Worm (Caenorhabditis elegans) whole organism, midembryonic: Measurements from ENCODE around the gene srh-67.
"Not testable (repeated sequence)": the region's sequence is repeated elsewhere in the genome, so short reads cannot be mapped to it uniquely, and the experiment has no call there.

Experiments used
- T22C8.4 ChIP-seq: fragments of 200-800 bp; sonication (Bioruptor generic); IDR thresholded peaks from 2 replicates; pipeline ENCODE4 v1.3.6; 2022; ENCODE audit warnings: missing genetic modification characterization, missing compliant biosample characterization
- cog-1 ChIP-seq: sonication (generic microtip); optimal IDR thresholded peaks from 2 replicates; lab custom pipeline; 2016; ENCODE audit warnings: missing genetic modification characterization, missing compliant biosample characterization
- flt-1 ChIP-seq: fragments of 200-800 bp; sonication (Bioruptor generic); IDR thresholded peaks from 2 replicates; pipeline ENCODE4 v1.3.6; 2022; ENCODE audit warnings: missing genetic modification characterization, missing compliant biosample characterization
- klf-2 ChIP-seq: fragments of 200-800 bp; sonication (Bioruptor generic); conservative IDR thresholded peaks from 2 replicates; pipeline ENCODE4 v1.3.6; 2022; ENCODE audit warnings: missing genetic modification reagents, missing genetic modification characterization, missing compliant biosample characterization
- med-1 ChIP-seq: sonication (generic microtip); optimal IDR thresholded peaks from 2 replicates; lab custom pipeline; 2017; ENCODE audit warnings: missing genetic modification characterization, mild to moderate bottlenecking, missing compliant biosample characterization, antibody characterized with exemption, missing genetic modification reagents; ENCODE audit not compliant: insufficient read depth
- ref-1 ChIP-seq: fragments of 200-800 bp; sonication (Bioruptor generic); conservative IDR thresholded peaks from 2 replicates; pipeline ENCODE4 v1.3.6; 2022; ENCODE audit warnings: missing genetic modification reagents, missing genetic modification characterization, missing compliant biosample characterization
- tab-1 ChIP-seq: fragments of 200-800 bp; sonication (Bioruptor generic); IDR thresholded peaks from 2 replicates; pipeline ENCODE4 v1.3.6; 2022; ENCODE audit warnings: missing genetic modification characterization, missing compliant biosample characterization

DNA sequence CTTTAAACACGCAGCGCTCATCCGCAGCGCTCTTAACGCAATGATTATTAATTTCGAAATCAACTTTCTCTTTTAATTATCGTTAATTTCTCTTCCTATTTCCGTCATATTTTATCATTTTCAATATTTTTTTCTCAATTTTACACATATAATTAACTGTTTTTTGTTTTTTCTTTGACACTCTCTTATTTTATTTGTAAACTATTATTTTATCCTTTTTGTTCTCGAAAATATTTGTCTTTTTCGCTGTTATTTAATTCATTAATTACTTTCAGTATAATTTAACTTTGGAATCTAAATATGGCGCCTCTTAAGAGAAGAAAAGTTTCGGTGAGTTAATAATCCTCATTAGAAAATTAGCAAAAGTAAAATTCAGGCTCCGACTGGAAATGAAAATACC, 27.5 kb downstream of the srh-67 start, which contains the start of gene F49C5.3:
- not testable (repeated sequence) for TF ChIP-seq cog-1; ref-1 (GFP tag; lab: Robert Waterston, UW); klf-2 (GFP tag; lab: Robert Waterston, UW); tab-1 (GFP tag; lab: Robert Waterston, UW); T22C8.4 (GFP tag; lab: Robert Waterston, UW); flt-1 (GFP tag; lab: Robert Waterston, UW); med-1 (GFP tag; lab: Kevin White, UChicago)
